Worm (Caenorhabditis elegans) whole organism, L3 larva: ENCODE results near the gene T12B5.15.
A peak's percentile ranks its signal among the peaks of the same experiment; 100 is the strongest.

Experiments used
- R02D3.7 ChIP-seq: fragments of 150-350 bp; optimal IDR thresholded peaks from 2 replicates; lab custom pipeline; 2014; ENCODE audit warnings: missing biosample characterization, missing genetic modification characterization
- ZK546.5 ChIP-seq: sonication (generic microtip); optimal IDR thresholded peaks from 2 replicates; lab custom pipeline; 2017; ENCODE audit warnings: missing biosample characterization, missing genetic modification characterization
- ceh-28 ChIP-seq: fragments of 150-350 bp; optimal IDR thresholded peaks from 2 replicates; lab custom pipeline; 2014; ENCODE audit warnings: missing biosample characterization, missing genetic modification reagents, missing genetic modification characterization
- ceh-82 ChIP-seq: fragments of 150-350 bp; optimal IDR thresholded peaks from 2 replicates; lab custom pipeline; 2014; ENCODE audit warnings: missing biosample characterization, missing genetic modification characterization
- daf-12 ChIP-seq: fragments of 150-350 bp; optimal IDR thresholded peaks from 2 replicates; lab custom pipeline; 2014; ENCODE audit warnings: missing biosample characterization, missing genetic modification reagents, missing genetic modification characterization
- egl-27 ChIP-seq: sonication (generic microtip); optimal IDR thresholded peaks from 4 replicates; lab custom pipeline; 2017; ENCODE audit warnings: missing biosample characterization, missing genetic modification reagents, missing genetic modification characterization
- elt-2 ChIP-seq: sonication (generic microtip); optimal IDR thresholded peaks from 2 replicates; lab custom pipeline; 2016; ENCODE audit warnings: missing genetic modification reagents, mild to moderate bottlenecking, missing genetic modification characterization, missing compliant biosample characterization
- eor-1 ChIP-seq, 2 experiments: fragments of 150-350 bp; optimal IDR thresholded peaks; 2 replicates each; lab custom pipeline; 2014 to 2018; ENCODE audit warnings: missing biosample characterization in 2 of 2, missing genetic modification characterization in 2 of 2
- fkh-10 ChIP-seq: sonication (generic microtip); optimal IDR thresholded peaks from 2 replicates; lab custom pipeline; 2017; ENCODE audit warnings: missing biosample characterization, missing genetic modification reagents, missing genetic modification characterization
- fos-1 ChIP-seq: fragments of 150-350 bp; optimal IDR thresholded peaks from 2 replicates; lab custom pipeline; 2014; ENCODE audit warnings: missing biosample characterization, missing genetic modification characterization
- hmg-11 ChIP-seq: sonication (generic microtip); optimal IDR thresholded peaks from 2 replicates; lab custom pipeline; 2016; ENCODE audit warnings: missing genetic modification characterization, missing compliant biosample characterization
- jun-1 ChIP-seq: fragments of 150-350 bp; optimal IDR thresholded peaks from 2 replicates; lab custom pipeline; 2014; ENCODE audit warnings: missing biosample characterization, missing genetic modification reagents, missing genetic modification characterization
- lin-15B ChIP-seq: fragments of 150-350 bp; optimal IDR thresholded peaks from 2 replicates; lab custom pipeline; 2014; ENCODE audit warnings: missing biosample characterization, missing genetic modification characterization
- mdl-1 ChIP-seq: fragments of 150-350 bp; optimal IDR thresholded peaks from 2 replicates; lab custom pipeline; 2014; ENCODE audit warnings: missing biosample characterization, missing genetic modification characterization
- nfya-1 ChIP-seq: sonication (generic microtip); optimal IDR thresholded peaks from 2 replicates; lab custom pipeline; 2017; ENCODE audit warnings: missing genetic modification characterization, mild to moderate bottlenecking, missing compliant biosample characterization, antibody characterized with exemption, moderate library complexity; ENCODE audit not compliant: insufficient read depth
- nhr-11 ChIP-seq: fragments of 150-350 bp; optimal IDR thresholded peaks from 2 replicates; lab custom pipeline; 2014; ENCODE audit warnings: missing biosample characterization, missing genetic modification characterization
- nhr-12 ChIP-seq: fragments of 150-350 bp; optimal IDR thresholded peaks from 2 replicates; lab custom pipeline; 2014; ENCODE audit warnings: missing biosample characterization, missing genetic modification characterization
- nhr-23 ChIP-seq: fragments of 150-350 bp; optimal IDR thresholded peaks from 2 replicates; lab custom pipeline; 2014; ENCODE audit warnings: missing biosample characterization, missing genetic modification reagents, missing genetic modification characterization
- nhr-25 ChIP-seq: sonication (generic microtip); optimal IDR thresholded peaks from 2 replicates; lab custom pipeline; 2017; ENCODE audit warnings: missing biosample characterization, missing genetic modification characterization
- nhr-67 ChIP-seq: fragments of 150-350 bp; optimal IDR thresholded peaks from 2 replicates; lab custom pipeline; 2014; ENCODE audit warnings: missing biosample characterization, missing genetic modification characterization
- nhr-76 ChIP-seq: fragments of 150-350 bp; sonication (generic microtip); optimal IDR thresholded peaks from 5 replicates; lab custom pipeline; 2014; ENCODE audit warnings: missing biosample characterization, missing genetic modification characterization
- pha-4 ChIP-seq: fragments of 150-350 bp; optimal IDR thresholded peaks from 2 replicates; lab custom pipeline; 2014; ENCODE audit warnings: missing biosample characterization, missing genetic modification reagents, missing genetic modification characterization
- pqm-1 ChIP-seq: fragments of 150-350 bp; optimal IDR thresholded peaks from 2 replicates; lab custom pipeline; 2017; ENCODE audit warnings: missing biosample characterization, missing genetic modification characterization, inconsistent platforms
- sea-2 ChIP-seq: fragments of 150-350 bp; sonication (generic microtip); optimal IDR thresholded peaks from 4 replicates; lab custom pipeline; 2014; ENCODE audit warnings: missing biosample characterization, missing genetic modification reagents, missing genetic modification characterization
- skn-1 ChIP-seq: fragments of 150-350 bp; optimal IDR thresholded peaks from 2 replicates; lab custom pipeline; 2014; ENCODE audit warnings: missing biosample characterization, missing genetic modification characterization
- snpc-4 ChIP-seq: fragments of 150-350 bp; optimal IDR thresholded peaks from 2 replicates; lab custom pipeline; 2014; ENCODE audit warnings: missing biosample characterization, missing genetic modification characterization
- tbx-2 ChIP-seq: sonication (generic microtip); optimal IDR thresholded peaks from 2 replicates; lab custom pipeline; 2016; ENCODE audit warnings: mild to moderate bottlenecking, missing genetic modification characterization, missing compliant biosample characterization
- unc-62 ChIP-seq: fragments of 150-350 bp; sonication (generic microtip); optimal IDR thresholded peaks from 4 replicates; lab custom pipeline; 2014; ENCODE audit warnings: missing biosample characterization, missing genetic modification reagents, missing genetic modification characterization
- ztf-11 ChIP-seq: fragments of 150-350 bp; optimal IDR thresholded peaks from 2 replicates; lab custom pipeline; 2014; ENCODE audit warnings: missing biosample characterization, missing genetic modification characterization
- ztf-4 ChIP-seq: fragments of 150-350 bp; optimal IDR thresholded peaks from 2 replicates; lab custom pipeline; 2014; ENCODE audit warnings: missing biosample characterization, missing genetic modification characterization

The T12B5.15 gene

ce11 chrIII:954553-954952, at the start of gene T12B5.15, which contains the start of gene T12B5.14:
Gene T12B5.15 (minus strand): TSS chrIII:954653.
Gene T12B5.14 (plus strand): TSS chrIII:954873.
- TF ChIP-seq tbx-2 (tag; lab: Kevin White, UChicago) (no peak), ztf-4 (tag; lab: Kevin White, UChicago) (no peak), nhr-25 (tag; lab: Kevin White, UChicago) (no peak), nhr-76 (tag; lab: Kevin White, UChicago) (no peak), R02D3.7 (tag; lab: Kevin White, UChicago) (no peak)

- TF ChIP-seq ZK546.5 (tag; lab: Kevin White, UChicago) (no peak), nhr-23 (tag; lab: Kevin White, UChicago) (no peak), elt-2 (tag; lab: Kevin White, UChicago) (peak; percentile 98), pqm-1 (tag; lab: Kevin White, UChicago) (peak; percentile 96), jun-1 (tag; lab: Kevin White, UChicago) (peak; percentile 44), egl-27 (tag; lab: Kevin White, UChicago) (no peak), nhr-11 (tag; lab: Kevin White, UChicago) (no peak), pha-4 (tag; lab: Kevin White, UChicago) (peak; percentile 41), lin-15B (tag; lab: Kevin White, UChicago) (no peak)
Observed at ce11 chrIII:1002510-1002909, 48.1 kb upstream of the T12B5.15 start, which contains the start of gene clec-150. Gene clec-150 (plus strand): TSS chrIII:1002707.

ce11 chrIII:1001297-1001696, 46.8 kb upstream of the T12B5.15 start, which contains the start of gene R06B10.7:
Gene R06B10.7 (minus strand): TSS chrIII:1001397.
- TF ChIP-seq pha-4 (tag; lab: Kevin White, UChicago) (no peak), nfya-1 (tag; lab: Kevin White, UChicago) (no peak), unc-62 (no peak), nhr-11 (tag; lab: Kevin White, UChicago) (no peak), mdl-1 (no peak)

- peak; percentile 45 for TF ChIP-seq ceh-28
- TF ChIP-seq ztf-11 (tag; lab: Kevin White, UChicago) = no peak
Observed at ce11 chrIII:998855-999254, 44.4 kb upstream of the T12B5.15 start.

ce11 chrIII:996564-996963, 42.1 kb upstream of the T12B5.15 start:
- TF ChIP-seq sea-2 (no peak), ceh-28 (peak; percentile 84)

ce11 chrIII:991581-991980, 37.1 kb upstream of the T12B5.15 start, which contains the start of gene trp-2:
Gene trp-2 (plus strand): TSS chrIII:991881.
- TF ChIP-seq lin-15B (tag; lab: Kevin White, UChicago) = no peak
- TF ChIP-seq unc-62 = no peak
- TF ChIP-seq ceh-82 (tag; lab: Kevin White, UChicago) = no peak
- no peak for TF ChIP-seq nhr-23 (tag; lab: Kevin White, UChicago)
- no peak for TF ChIP-seq nhr-12 (tag; lab: Kevin White, UChicago)
- TF ChIP-seq skn-1 (tag; lab: Kevin White, UChicago) = no peak
- no peak for TF ChIP-seq nhr-67 (tag; lab: Kevin White, UChicago)
- no peak for TF ChIP-seq hmg-11 (tag; lab: Kevin White, UChicago)
- TF ChIP-seq mdl-1 = no peak

ce11 chrIII:989558-989957, 35.1 kb upstream of the T12B5.15 start:
- TF ChIP-seq fkh-10 (GFP tag; lab: Kevin White, UChicago) (peak; percentile 84), nhr-11 (tag; lab: Kevin White, UChicago) (no peak), eor-1 (tag; optimal IDR thresholded peaks at IDR 0.05; lab: Kevin White, UChicago) (no peak), fos-1 (tag; lab: Kevin White, UChicago) (no peak)

- TF ChIP-seq jun-1 (tag; lab: Kevin White, UChicago) (no peak), nfya-1 (tag; lab: Kevin White, UChicago) (no peak), nhr-12 (tag; lab: Kevin White, UChicago) (no peak), daf-12 (no peak), ztf-11 (tag; lab: Kevin White, UChicago) (no peak), snpc-4 (tag; lab: Kevin White, UChicago) (no peak)
Observed at ce11 chrIII:982961-983360, 28.5 kb upstream of the T12B5.15 start, which contains the start of gene tbc-10. Gene tbc-10 (plus strand): TSS chrIII:983261.
